Worm (Caenorhabditis elegans) whole organism, dauer: ENCODE results near the gene jmjd-3.1.

Experiments used
- unc-62 ChIP-seq: sonication (generic microtip); optimal IDR thresholded peaks from 2 replicates; lab custom pipeline; 2017; ENCODE audit warnings: missing biosample characterization, missing genetic modification reagents, missing genetic modification characterization

Gene jmjd-3.1

ce11 chrX:8563663-8564450, 7.0 kb upstream of the jmjd-3.1 start:
- TF ChIP-seq unc-62: no peak

ce11 chrX:8564451-8564795, 6.4 kb upstream of the jmjd-3.1 start:
- no peak for TF ChIP-seq unc-62

- no peak for TF ChIP-seq unc-62
Measured at ce11 chrX:8565810-8566416, 4.9 kb upstream of the jmjd-3.1 start.

- no peak for TF ChIP-seq unc-62
Measured at ce11 chrX:8566521-8567032, 4.3 kb upstream of the jmjd-3.1 start.

ce11 chrX:8567166-8567565, 3.7 kb upstream of the jmjd-3.1 start:
- no peak for TF ChIP-seq unc-62

- TF ChIP-seq unc-62: no peak
Measured at ce11 chrX:8567823-8568314, 3.0 kb upstream of the jmjd-3.1 start.

- TF ChIP-seq unc-62: no peak
Measured at ce11 chrX:8568423-8568903, 2.4 kb upstream of the jmjd-3.1 start.

- TF ChIP-seq unc-62: no peak
Measured at ce11 chrX:8569159-8569558, 1.7 kb upstream of the jmjd-3.1 start.

ce11 chrX:8580217-8580616, 9.4 kb downstream of the jmjd-3.1 start, which contains the start of gene F18E9.4:
Gene F18E9.4 (plus strand): TSS chrX:8580517.
- no peak for TF ChIP-seq unc-62

ce11 chrX:8581447-8581846, 10.6 kb downstream of the jmjd-3.1 start, which contains the start of gene F18E9.8:
Gene F18E9.8 (minus strand): TSS chrX:8581547.
- TF ChIP-seq unc-62: no peak

ce11 chrX:8582767-8583360, 12.0 kb downstream of the jmjd-3.1 start:
- no peak for TF ChIP-seq unc-62

ce11 chrX:8584825-8585384, 14.1 kb downstream of the jmjd-3.1 start:
- TF ChIP-seq unc-62: no peak

ce11 chrX:8585837-8586236, 15.0 kb downstream of the jmjd-3.1 start, which contains the start of gene F18E9.3:
Gene F18E9.3 (plus strand): TSS chrX:8586147.
- no peak for TF ChIP-seq unc-62

ce11 chrX:8592881-8593280, 22.0 kb downstream of the jmjd-3.1 start, which contains the start of gene nlp-7:
Gene nlp-7 (plus strand): TSS chrX:8593181.
- no peak for TF ChIP-seq unc-62

ce11 chrX:8597647-8598046, 26.8 kb downstream of the jmjd-3.1 start, which contains the start of gene F18E9.7:
Gene F18E9.7 (minus strand): TSS chrX:8597747.
- TF ChIP-seq unc-62: no peak

- TF ChIP-seq unc-62: no peak
Measured at ce11 chrX:8598491-8598890, 27.6 kb downstream of the jmjd-3.1 start.

- TF ChIP-seq unc-62: no peak
Measured at ce11 chrX:8599725-8600124, 28.9 kb downstream of the jmjd-3.1 start.
